Fruit fly (Drosophila melanogaster) Kc167 (cell line): ENCODE results near the gene CCDC53.

ENCODE experiments used
- Sin3A ChIP-seq: fragments of >200 bp; optimal IDR thresholded peaks from 2 replicates; lab custom pipeline; 2018; ENCODE audit warnings: missing external identifiers
- insv ChIP-seq: fragments of >200 bp; optimal IDR thresholded peaks from 3 replicates; lab custom pipeline; 2018; ENCODE audit warnings: missing external identifiers
- psq ChIP-seq: fragments of >200 bp; optimal IDR thresholded peaks from 2 replicates; lab custom pipeline; 2017; ENCODE audit warnings: missing external identifiers

dm6 chr2L:8082692-8083412 lies 41.9 kb downstream of the CCDC53 start, which contains the start of gene Mcr:
- TF ChIP-seq psq (lab: Kevin White, UChicago) (no peak), Sin3A (lab: Kevin White, UChicago) (no peak), insv (lab: Kevin White, UChicago) (no peak)
